Fruit fly (Drosophila melanogaster) whole organism, adult: ENCODE measurements around the gene Sema5c.

ENCODE experiments used
- CG11617 ChIP-seq: fragments of 200-800 bp; sonication (Bioruptor generic); optimal IDR thresholded peaks from 2 replicates; lab custom pipeline; 2017; ENCODE audit warnings: mild to moderate bottlenecking, missing biosample characterization, missing genetic modification reagents, missing genetic modification characterization
- CG12768 ChIP-seq: fragments of 200-800 bp; sonication (Bioruptor generic); optimal IDR thresholded peaks from 2 replicates; lab custom pipeline; 2017; ENCODE audit warnings: missing biosample characterization, missing genetic modification characterization, mild to moderate bottlenecking, moderate library complexity, missing genetic modification reagents
- CG14711 ChIP-seq: fragments of 200-800 bp; sonication (Bioruptor generic); optimal IDR thresholded peaks from 2 replicates; lab custom pipeline; 2018; ENCODE audit warnings: missing biosample characterization, mild to moderate bottlenecking, missing genetic modification characterization, moderate library complexity
- CG1620 ChIP-seq: fragments of 200-800 bp; sonication (Bioruptor generic); optimal IDR thresholded peaks from 2 replicates; lab custom pipeline; 2016; ENCODE audit warnings: missing biosample characterization, missing genetic modification characterization
- CG33017 ChIP-seq: fragments of 200-800 bp; sonication (Bioruptor generic); optimal IDR thresholded peaks from 2 replicates; lab custom pipeline; 2018; ENCODE audit warnings: missing biosample characterization, mild to moderate bottlenecking, missing genetic modification characterization, moderate library complexity
- CG5204 ChIP-seq: fragments of 200-800 bp; sonication (Bioruptor generic); optimal IDR thresholded peaks from 2 replicates; lab custom pipeline; 2016; ENCODE audit warnings: missing biosample characterization, missing genetic modification characterization
- CG7045 ChIP-seq: fragments of 200-800 bp; sonication (Bioruptor generic); optimal IDR thresholded peaks from 2 replicates; lab custom pipeline; 2017; ENCODE audit warnings: missing biosample characterization, mild to moderate bottlenecking, missing genetic modification characterization
- CG7101 ChIP-seq: fragments of 200-800 bp; sonication (Bioruptor generic); optimal IDR thresholded peaks from 2 replicates; lab custom pipeline; 2018; ENCODE audit warnings: missing biosample characterization, mild to moderate bottlenecking, missing genetic modification characterization, moderate library complexity
- Clk ChIP-seq: fragments of 200-800 bp; sonication (Bioruptor generic); optimal IDR thresholded peaks from 2 replicates; lab custom pipeline; 2017; ENCODE audit warnings: missing biosample characterization, missing genetic modification characterization
- Crg-1 ChIP-seq: fragments of 200-800 bp; sonication (Bioruptor generic); optimal IDR thresholded peaks from 2 replicates; lab custom pipeline; 2016; ENCODE audit warnings: missing biosample characterization, missing genetic modification characterization
- Hr96 ChIP-seq: fragments of 200-800 bp; sonication (Bioruptor generic); optimal IDR thresholded peaks from 2 replicates; lab custom pipeline; 2016; ENCODE audit warnings: missing biosample characterization, missing genetic modification characterization
- Mnt ChIP-seq: fragments of 200-800 bp; sonication (Bioruptor generic); optimal IDR thresholded peaks from 2 replicates; lab custom pipeline; 2016; ENCODE audit warnings: missing biosample characterization, mild to moderate bottlenecking, missing genetic modification characterization
- bab1 ChIP-seq: fragments of 200-800 bp; sonication (Bioruptor generic); optimal IDR thresholded peaks from 3 replicates; lab custom pipeline; 2019; ENCODE audit warnings: missing biosample characterization, mild to moderate bottlenecking, missing genetic modification characterization, moderate library complexity
- cic ChIP-seq: fragments of 200-800 bp; sonication (Bioruptor generic); optimal IDR thresholded peaks from 2 replicates; lab custom pipeline; 2017; ENCODE audit warnings: missing biosample characterization, mild to moderate bottlenecking, missing genetic modification characterization, moderate library complexity
- cnc ChIP-seq, 2 experiments: fragments of >200 bp; optimal IDR thresholded peaks; 2 replicates each; lab custom pipeline; 2017
- kay ChIP-seq: fragments of 200-800 bp; sonication (Bioruptor generic); peaks from one replicate; lab custom pipeline; 2016; ENCODE audit warnings: missing biosample characterization, missing genetic modification characterization, borderline replicate concordance
- ovo ChIP-seq: fragments of 200-800 bp; sonication (Bioruptor generic); optimal IDR thresholded peaks from 2 replicates; lab custom pipeline; 2016; ENCODE audit warnings: missing biosample characterization, missing genetic modification characterization
- pad ChIP-seq: fragments of 200-800 bp; sonication (Bioruptor generic); optimal IDR thresholded peaks from 3 replicates; lab custom pipeline; 2017; ENCODE audit warnings: missing biosample characterization, missing genetic modification characterization, mild to moderate bottlenecking, moderate library complexity, missing genetic modification reagents
- tj ChIP-seq: fragments of 200-800 bp; sonication (Bioruptor generic); optimal IDR thresholded peaks from 3 replicates; lab custom pipeline; 2017; ENCODE audit warnings: missing biosample characterization, mild to moderate bottlenecking, missing genetic modification characterization, moderate library complexity
- toe ChIP-seq: fragments of 200-800 bp; sonication (Bioruptor generic); optimal IDR thresholded peaks from 2 replicates; lab custom pipeline; 2016; ENCODE audit warnings: missing biosample characterization, missing genetic modification characterization

Sema5c gene

dm6 chr3L:12049597-12050311 is 31.9 kb downstream of the Sema5c start:
- TF ChIP-seq ovo (no peak), tj (GFP tag; lab: Kevin White, UChicago) (no peak), cic (GFP tag; lab: Kevin White, UChicago) (no peak), CG14711 (tag; lab: Kevin White, UChicago) (peak; percentile 55), Clk (GFP tag; lab: Kevin White, UChicago) (peak; percentile 51), toe (GFP tag; lab: Kevin White, UChicago) (peak; percentile 36), CG33017 (tag; lab: Kevin White, UChicago) (peak; percentile 18), CG1620 (no peak), pad (no peak), CG12768 (peak; percentile 61), CG7045 (GFP tag; lab: Kevin White, UChicago) (peak; percentile 73), cnc (optimal IDR thresholded peaks at IDR 0.05; lab: Kevin White, UChicago) (no peak), bab1 (GFP tag; lab: Kevin White, UChicago) (no peak), Mnt (no peak), Crg-1 (GFP tag; lab: Kevin White, UChicago) (no peak), kay (GFP tag; lab: Kevin White, UChicago) (peak; percentile 90), CG7101 (tag; lab: Kevin White, UChicago) (peak; percentile 36), CG11617 (GFP tag; lab: Kevin White, UChicago) (no peak), CG5204 (GFP tag; lab: Kevin White, UChicago) (no peak), Hr96 (no peak)

dm6 chr3L:12045443-12045842 is 36.2 kb downstream of the Sema5c start:
- TF ChIP-seq cic (GFP tag; lab: Kevin White, UChicago) = peak; percentile 46
- no peak for TF ChIP-seq Hr96
- TF ChIP-seq Mnt = no peak
- TF ChIP-seq CG7045 (GFP tag; lab: Kevin White, UChicago) = peak; percentile 19
- TF ChIP-seq CG5204 (GFP tag; lab: Kevin White, UChicago) = no peak
- no peak for TF ChIP-seq CG7101 (tag; lab: Kevin White, UChicago)
- TF ChIP-seq cnc (optimal IDR thresholded peaks at IDR 0.05; lab: Kevin White, UChicago) = no peak
- TF ChIP-seq Clk (GFP tag; lab: Kevin White, UChicago) = no peak

- TF ChIP-seq CG7101 (tag; lab: Kevin White, UChicago) (no peak), cic (GFP tag; lab: Kevin White, UChicago) (no peak), toe (GFP tag; lab: Kevin White, UChicago) (no peak)
Observed at dm6 chr3L:12044279-12044678, 37.4 kb downstream of the Sema5c start, which contains the start of gene CG43638. Gene CG43638, plus strand, starts transcription at chr3L:12044579.

dm6 chr3L:12042087-12042486 is 39.5 kb downstream of the Sema5c start, which contains the start of gene CG6793:
Gene CG6793, plus strand, starts transcription at chr3L:12042387.
- TF ChIP-seq Clk (GFP tag; lab: Kevin White, UChicago) (no peak), CG33017 (tag; lab: Kevin White, UChicago) (no peak), bab1 (GFP tag; lab: Kevin White, UChicago) (no peak), CG5204 (GFP tag; lab: Kevin White, UChicago) (no peak), CG11617 (GFP tag; lab: Kevin White, UChicago) (no peak), CG14711 (tag; lab: Kevin White, UChicago) (no peak), CG7045 (GFP tag; lab: Kevin White, UChicago) (no peak), CG7101 (tag; lab: Kevin White, UChicago) (no peak), kay (GFP tag; lab: Kevin White, UChicago) (no peak), CG12768 (no peak), Mnt (no peak), toe (GFP tag; lab: Kevin White, UChicago) (no peak), tj (GFP tag; lab: Kevin White, UChicago) (no peak), cnc (optimal IDR thresholded peaks at IDR 0.05; lab: Kevin White, UChicago) (no peak), Crg-1 (GFP tag; lab: Kevin White, UChicago) (no peak), CG1620 (no peak), Hr96 (no peak)

dm6 chr3L:12040313-12040924 is 41.2 kb downstream of the Sema5c start:
- TF ChIP-seq bab1 (GFP tag; lab: Kevin White, UChicago) (no peak), cic (GFP tag; lab: Kevin White, UChicago) (peak; percentile 52)

- no peak for TF ChIP-seq cic (GFP tag; lab: Kevin White, UChicago)
- TF ChIP-seq bab1 (GFP tag; lab: Kevin White, UChicago) = no peak
- no peak for TF ChIP-seq Crg-1 (GFP tag; lab: Kevin White, UChicago)
- no peak for TF ChIP-seq CG5204 (GFP tag; lab: Kevin White, UChicago)
- no peak for TF ChIP-seq Mnt
- no peak for TF ChIP-seq Clk (GFP tag; lab: Kevin White, UChicago)
- TF ChIP-seq pad = no peak
- no peak for TF ChIP-seq CG14711 (tag; lab: Kevin White, UChicago)
- no peak for TF ChIP-seq kay (GFP tag; lab: Kevin White, UChicago)
- TF ChIP-seq toe (GFP tag; lab: Kevin White, UChicago) = no peak
- TF ChIP-seq CG1620 = no peak
- TF ChIP-seq CG12768 = no peak
- no peak for TF ChIP-seq tj (GFP tag; lab: Kevin White, UChicago)
- no peak for TF ChIP-seq CG11617 (GFP tag; lab: Kevin White, UChicago)
- no peak for TF ChIP-seq cnc (optimal IDR thresholded peaks at IDR 0.05; lab: Kevin White, UChicago)
- no peak for TF ChIP-seq CG7045 (GFP tag; lab: Kevin White, UChicago)
Observed at dm6 chr3L:12039084-12039483, 42.5 kb downstream of the Sema5c start.
